Worm (Caenorhabditis elegans) whole organism, L3 larva: ENCODE measurements around the gene cyn-4.

Source experiments
- ama-1 ChIP-seq: fragments of 150-350 bp; optimal IDR thresholded peaks from 2 replicates; lab custom pipeline; 2018
- ceh-16 ChIP-seq: sonication (generic microtip); optimal IDR thresholded peaks from 2 replicates; lab custom pipeline; 2017; ENCODE audit warnings: missing biosample characterization, missing genetic modification characterization
- ceh-28 ChIP-seq: fragments of 150-350 bp; optimal IDR thresholded peaks from 2 replicates; lab custom pipeline; 2014; ENCODE audit warnings: missing biosample characterization, missing genetic modification reagents, missing genetic modification characterization
- ceh-82 ChIP-seq: fragments of 150-350 bp; optimal IDR thresholded peaks from 2 replicates; lab custom pipeline; 2014; ENCODE audit warnings: missing biosample characterization, missing genetic modification characterization
- ceh-9 ChIP-seq: sonication (generic microtip); optimal IDR thresholded peaks from 2 replicates; lab custom pipeline; 2018; ENCODE audit warnings: missing biosample characterization, missing genetic modification characterization
- daf-12 ChIP-seq: fragments of 150-350 bp; optimal IDR thresholded peaks from 2 replicates; lab custom pipeline; 2014; ENCODE audit warnings: missing biosample characterization, missing genetic modification reagents, missing genetic modification characterization
- egl-5 ChIP-seq: fragments of 150-350 bp; optimal IDR thresholded peaks from 2 replicates; lab custom pipeline; 2017; ENCODE audit warnings: missing biosample characterization, missing genetic modification reagents, missing genetic modification characterization, inconsistent platforms
- elt-1 ChIP-seq: fragments of 150-350 bp; optimal IDR thresholded peaks from 2 replicates; lab custom pipeline; 2014; ENCODE audit warnings: missing biosample characterization, missing genetic modification characterization
- elt-2 ChIP-seq: sonication (generic microtip); optimal IDR thresholded peaks from 2 replicates; lab custom pipeline; 2016; ENCODE audit warnings: missing genetic modification reagents, mild to moderate bottlenecking, missing genetic modification characterization, missing compliant biosample characterization
- elt-3 ChIP-seq, 3 experiments: fragments of 150-350 bp in 1 of 3; sonication (generic microtip) in 2 of 3; optimal IDR thresholded peaks; 2 replicates in 2 of 3; 4 replicates in 1 of 3; lab custom pipeline; 2014 to 2017; ENCODE audit warnings: missing biosample characterization in 3 of 3, missing genetic modification characterization in 3 of 3
- eor-1 ChIP-seq, 2 experiments: fragments of 150-350 bp; optimal IDR thresholded peaks; 2 replicates each; lab custom pipeline; 2014 to 2018; ENCODE audit warnings: missing biosample characterization in 2 of 2, missing genetic modification characterization in 2 of 2
- fkh-10 ChIP-seq: sonication (generic microtip); optimal IDR thresholded peaks from 2 replicates; lab custom pipeline; 2017; ENCODE audit warnings: missing biosample characterization, missing genetic modification reagents, missing genetic modification characterization
- fkh-2 ChIP-seq: fragments of 150-350 bp; optimal IDR thresholded peaks from 2 replicates; lab custom pipeline; 2014; ENCODE audit warnings: missing biosample characterization, missing genetic modification reagents, missing genetic modification characterization
- fos-1 ChIP-seq: fragments of 150-350 bp; optimal IDR thresholded peaks from 2 replicates; lab custom pipeline; 2014; ENCODE audit warnings: missing biosample characterization, missing genetic modification characterization
- hmg-11 ChIP-seq: sonication (generic microtip); optimal IDR thresholded peaks from 2 replicates; lab custom pipeline; 2016; ENCODE audit warnings: missing genetic modification characterization, missing compliant biosample characterization
- jun-1 ChIP-seq: fragments of 150-350 bp; optimal IDR thresholded peaks from 2 replicates; lab custom pipeline; 2014; ENCODE audit warnings: missing biosample characterization, missing genetic modification reagents, missing genetic modification characterization
- lin-39 ChIP-seq: fragments of 150-350 bp; optimal IDR thresholded peaks from 2 replicates; lab custom pipeline; 2018; ENCODE audit warnings: missing biosample characterization, missing genetic modification reagents, missing genetic modification characterization
- lsy-12 ChIP-seq: sonication (generic microtip); optimal IDR thresholded peaks from 2 replicates; lab custom pipeline; 2016; ENCODE audit warnings: mild to moderate bottlenecking, missing genetic modification characterization, missing compliant biosample characterization
- mdl-1 ChIP-seq: fragments of 150-350 bp; optimal IDR thresholded peaks from 2 replicates; lab custom pipeline; 2014; ENCODE audit warnings: missing biosample characterization, missing genetic modification characterization
- mml-1 ChIP-seq: fragments of 150-350 bp; sonication (generic microtip); optimal IDR thresholded peaks from 3 replicates; lab custom pipeline; 2014; ENCODE audit warnings: missing biosample characterization, missing genetic modification characterization
- nfya-1 ChIP-seq: sonication (generic microtip); optimal IDR thresholded peaks from 2 replicates; lab custom pipeline; 2017; ENCODE audit warnings: missing genetic modification characterization, mild to moderate bottlenecking, missing compliant biosample characterization, antibody characterized with exemption, moderate library complexity; ENCODE audit not compliant: insufficient read depth
- nhr-11 ChIP-seq: fragments of 150-350 bp; optimal IDR thresholded peaks from 2 replicates; lab custom pipeline; 2014; ENCODE audit warnings: missing biosample characterization, missing genetic modification characterization
- nhr-12 ChIP-seq: fragments of 150-350 bp; optimal IDR thresholded peaks from 2 replicates; lab custom pipeline; 2014; ENCODE audit warnings: missing biosample characterization, missing genetic modification characterization
- nhr-237 ChIP-seq: fragments of 150-350 bp; optimal IDR thresholded peaks from 2 replicates; lab custom pipeline; 2014; ENCODE audit warnings: missing biosample characterization, missing genetic modification characterization
- nhr-25 ChIP-seq: sonication (generic microtip); optimal IDR thresholded peaks from 2 replicates; lab custom pipeline; 2017; ENCODE audit warnings: missing biosample characterization, missing genetic modification characterization
- nhr-28 ChIP-seq: fragments of 150-350 bp; optimal IDR thresholded peaks from 2 replicates; lab custom pipeline; 2014; ENCODE audit warnings: missing biosample characterization, missing genetic modification characterization
- nhr-43 ChIP-seq: sonication (generic microtip); optimal IDR thresholded peaks from 2 replicates; lab custom pipeline; 2016; ENCODE audit warnings: mild to moderate bottlenecking, missing genetic modification characterization, missing compliant biosample characterization; ENCODE audit not compliant: poor library complexity, severe bottlenecking
- nhr-67 ChIP-seq: fragments of 150-350 bp; optimal IDR thresholded peaks from 2 replicates; lab custom pipeline; 2014; ENCODE audit warnings: missing biosample characterization, missing genetic modification characterization
- nhr-76 ChIP-seq: fragments of 150-350 bp; sonication (generic microtip); optimal IDR thresholded peaks from 5 replicates; lab custom pipeline; 2014; ENCODE audit warnings: missing biosample characterization, missing genetic modification characterization
- pha-4 ChIP-seq: fragments of 150-350 bp; optimal IDR thresholded peaks from 2 replicates; lab custom pipeline; 2014; ENCODE audit warnings: missing biosample characterization, missing genetic modification reagents, missing genetic modification characterization
- pqm-1 ChIP-seq: fragments of 150-350 bp; optimal IDR thresholded peaks from 2 replicates; lab custom pipeline; 2017; ENCODE audit warnings: missing biosample characterization, missing genetic modification characterization, inconsistent platforms
- sea-2 ChIP-seq: fragments of 150-350 bp; sonication (generic microtip); optimal IDR thresholded peaks from 4 replicates; lab custom pipeline; 2014; ENCODE audit warnings: missing biosample characterization, missing genetic modification reagents, missing genetic modification characterization
- skn-1 ChIP-seq: fragments of 150-350 bp; optimal IDR thresholded peaks from 2 replicates; lab custom pipeline; 2014; ENCODE audit warnings: missing biosample characterization, missing genetic modification characterization
- snpc-4 ChIP-seq: fragments of 150-350 bp; optimal IDR thresholded peaks from 2 replicates; lab custom pipeline; 2014; ENCODE audit warnings: missing biosample characterization, missing genetic modification characterization
- tbx-2 ChIP-seq: sonication (generic microtip); optimal IDR thresholded peaks from 2 replicates; lab custom pipeline; 2016; ENCODE audit warnings: mild to moderate bottlenecking, missing genetic modification characterization, missing compliant biosample characterization
- unc-39 ChIP-seq: sonication (generic microtip); optimal IDR thresholded peaks from 4 replicates; lab custom pipeline; 2017; ENCODE audit warnings: missing biosample characterization, missing genetic modification characterization
- unc-62 ChIP-seq: fragments of 150-350 bp; sonication (generic microtip); optimal IDR thresholded peaks from 4 replicates; lab custom pipeline; 2014; ENCODE audit warnings: missing biosample characterization, missing genetic modification reagents, missing genetic modification characterization
- ztf-11 ChIP-seq: fragments of 150-350 bp; optimal IDR thresholded peaks from 2 replicates; lab custom pipeline; 2014; ENCODE audit warnings: missing biosample characterization, missing genetic modification characterization

The cyn-4 gene

ce11 chrII:10902104-10902503 is 29.7 kb upstream of the cyn-4 start, which contains the start of gene gly-1:
gly-1 (minus strand) TSS chrII:10902204.
- no peak for TF ChIP-seq nhr-28
- no peak for TF ChIP-seq mdl-1
- no peak for TF ChIP-seq daf-12 (tag; lab: Kevin White, UChicago)
- no peak for TF ChIP-seq ama-1 (lab: Kevin White, UChicago)
- no peak for TF ChIP-seq eor-1 (tag; optimal IDR thresholded peaks at IDR 0.05; lab: Kevin White, UChicago)
- no peak for TF ChIP-seq lsy-12 (tag; lab: Kevin White, UChicago)
- TF ChIP-seq hmg-11 = no peak
- TF ChIP-seq nhr-76 (tag; lab: Kevin White, UChicago) = no peak
- no peak for TF ChIP-seq nhr-67 (tag; lab: Kevin White, UChicago)
- no peak for TF ChIP-seq nhr-12 (tag; lab: Kevin White, UChicago)
- no peak for TF ChIP-seq fos-1 (tag; lab: Kevin White, UChicago)
- TF ChIP-seq nhr-237 (tag; lab: Kevin White, UChicago) = no peak
- no peak for TF ChIP-seq nhr-43
- no peak for TF ChIP-seq elt-1 (tag; lab: Kevin White, UChicago)

ce11 chrII:10898998-10899397 is 26.6 kb upstream of the cyn-4 start:
- no peak for TF ChIP-seq nhr-12 (tag; lab: Kevin White, UChicago)
- TF ChIP-seq fos-1 (tag; lab: Kevin White, UChicago) = no peak
- no peak for TF ChIP-seq ama-1 (lab: Kevin White, UChicago)
- TF ChIP-seq elt-1 (tag; lab: Kevin White, UChicago) = no peak
- no peak for TF ChIP-seq nhr-43
- no peak for TF ChIP-seq egl-5 (tag; lab: Kevin White, UChicago)
- TF ChIP-seq pha-4 (tag; lab: Kevin White, UChicago) = no peak
- no peak for TF ChIP-seq nfya-1 (tag; lab: Kevin White, UChicago)
- TF ChIP-seq sea-2 (GFP tag; lab: Kevin White, UChicago) = no peak
- no peak for TF ChIP-seq skn-1 (tag; lab: Kevin White, UChicago)

- TF ChIP-seq ceh-16 (tag; lab: Kevin White, UChicago) (no peak), jun-1 (tag; lab: Kevin White, UChicago) (no peak), ama-1 (lab: Kevin White, UChicago) (no peak), nfya-1 (tag; lab: Kevin White, UChicago) (peak; percentile 71), nhr-11 (tag; lab: Kevin White, UChicago) (no peak), unc-62 (GFP tag; lab: Kevin White, UChicago) (no peak)
Measured at ce11 chrII:10895959-10896358, 23.5 kb upstream of the cyn-4 start.

DNA sequence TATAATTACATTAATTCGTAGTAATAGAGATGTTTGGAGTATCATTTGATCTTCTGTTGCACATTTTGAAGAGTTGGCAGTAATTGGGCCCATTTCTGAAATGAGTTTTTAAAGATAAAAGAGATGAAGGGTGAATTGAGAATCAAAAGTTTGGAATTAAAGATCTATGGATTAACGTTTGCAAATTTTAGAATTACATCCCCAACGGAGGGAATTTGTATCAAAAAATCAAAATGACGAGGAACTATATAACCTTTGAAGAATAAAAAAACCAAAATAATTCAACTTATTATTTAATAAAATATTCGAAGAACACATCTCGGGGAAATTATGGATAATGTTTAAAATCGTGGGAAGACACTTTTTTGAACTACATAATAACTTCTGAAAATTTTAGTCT is 22.6 kb upstream of the cyn-4 start, which contains the start of gene sra-10:
Gene sra-10 (minus strand): TSS at position 101 of the 400 bp plus-strand sequence.
- no peak for TF ChIP-seq elt-3 (tag; optimal IDR thresholded peaks at IDR 0.05; lab: Kevin White, UChicago)
- TF ChIP-seq skn-1 (tag; lab: Kevin White, UChicago) = no peak
- TF ChIP-seq nhr-237 (tag; lab: Kevin White, UChicago) = no peak
- TF ChIP-seq lin-39 = no peak
- no peak for TF ChIP-seq nhr-12 (tag; lab: Kevin White, UChicago)
- no peak for TF ChIP-seq mdl-1
- no peak for TF ChIP-seq unc-62 (GFP tag; lab: Kevin White, UChicago)
- TF ChIP-seq fkh-2 (tag; lab: Kevin White, UChicago) = no peak
- no peak for TF ChIP-seq nfya-1 (tag; lab: Kevin White, UChicago)
- TF ChIP-seq ama-1 (lab: Kevin White, UChicago) = no peak
- TF ChIP-seq ceh-16 (tag; lab: Kevin White, UChicago) = no peak
- TF ChIP-seq eor-1 (tag; optimal IDR thresholded peaks at IDR 0.05; lab: Kevin White, UChicago) = no peak

DNA sequence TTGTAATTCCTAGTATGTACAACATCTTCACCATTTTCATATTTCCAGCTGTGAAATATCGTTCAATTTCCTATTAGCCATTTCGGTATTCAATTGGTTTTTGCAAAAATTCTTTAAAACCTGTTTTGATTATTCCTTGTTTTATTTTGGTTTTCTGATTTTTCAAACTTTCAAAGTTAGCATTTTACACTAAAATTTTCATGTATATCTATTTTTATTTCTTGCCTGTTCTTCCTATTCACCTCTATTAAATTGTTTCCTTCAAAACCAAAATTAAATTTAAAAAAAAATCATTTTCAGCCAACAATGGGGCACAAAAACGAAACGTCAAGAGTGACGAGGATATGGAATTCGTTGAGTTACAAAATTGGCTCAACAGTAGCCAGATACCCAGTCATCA is 16.6 kb upstream of the cyn-4 start, which contains the start of gene ptr-8:
Gene ptr-8 (plus strand): TSS at position 301 of the 400 bp plus-strand sequence.
- TF ChIP-seq lsy-12 (tag; lab: Kevin White, UChicago) (no peak), pqm-1 (tag; lab: Kevin White, UChicago) (no peak), nhr-12 (tag; lab: Kevin White, UChicago) (no peak), tbx-2 (no peak), elt-3 (tag; optimal IDR thresholded peaks at IDR 0.05; lab: Kevin White, UChicago) (no peak), fos-1 (tag; lab: Kevin White, UChicago) (no peak), fkh-10 (GFP tag; lab: Kevin White, UChicago) (no peak), skn-1 (tag; lab: Kevin White, UChicago) (no peak)
- TF ChIP-seq, all 47 proteins: peak for 0

DNA sequence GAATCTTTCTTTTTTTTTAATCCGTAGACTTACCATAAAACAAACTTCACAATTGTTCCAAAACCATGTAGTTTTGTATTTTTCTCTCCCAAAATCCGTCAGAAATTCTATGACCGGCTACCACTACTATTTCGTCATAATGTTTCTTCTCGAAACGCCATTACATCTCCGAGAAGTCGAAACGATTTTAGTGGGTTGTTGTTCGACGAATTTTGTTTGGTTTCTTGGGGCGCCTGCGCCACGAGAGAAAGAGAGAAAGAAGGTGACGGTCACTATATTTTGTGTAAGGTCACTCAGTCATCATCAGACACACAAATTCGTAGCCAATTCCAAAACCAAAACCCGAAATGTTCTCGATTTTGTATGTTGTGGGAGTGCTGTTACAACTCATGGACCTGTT is 14.7 kb upstream of the cyn-4 start:
- TF ChIP-seq tbx-2 (no peak), nhr-25 (tag; lab: Kevin White, UChicago) (peak; percentile 69), nhr-28 (no peak), ceh-82 (tag; lab: Kevin White, UChicago) (no peak), unc-39 (no peak), nhr-76 (tag; lab: Kevin White, UChicago) (no peak), elt-2 (no peak), mml-1 (tag; lab: Kevin White, UChicago) (no peak), ztf-11 (tag; lab: Kevin White, UChicago) (no peak), nhr-12 (tag; lab: Kevin White, UChicago) (no peak), ceh-9 (tag; lab: Kevin White, UChicago) (no peak), lin-39 (no peak), elt-1 (tag; lab: Kevin White, UChicago) (no peak), lsy-12 (tag; lab: Kevin White, UChicago) (no peak), snpc-4 (tag; lab: Kevin White, UChicago) (no peak), hmg-11 (no peak), fkh-2 (tag; lab: Kevin White, UChicago) (no peak), ceh-16 (tag; lab: Kevin White, UChicago) (no peak), ceh-28 (tag; lab: Kevin White, UChicago) (no peak), nhr-43 (no peak)
